Worm (Caenorhabditis elegans) whole organism, L4 larva: Measurements from ENCODE around the gene F15E6.4.

ENCODE experiments used
- aha-1 ChIP-seq: fragments of 150-350 bp; peaks from one replicate; lab custom pipeline; 2014; ENCODE audit warnings: missing biosample characterization, missing genetic modification characterization
- daf-16 ChIP-seq, 3 experiments: sonication (generic microtip); optimal IDR thresholded peaks; 2 replicates each; lab custom pipeline; 2016 to 2017; ENCODE audit warnings: missing genetic modification characterization in 3 of 3, missing genetic modification reagents in 3 of 3, mild to moderate bottlenecking in 2 of 3, missing compliant biosample characterization in 2 of 3, missing biosample characterization in 1 of 3, moderate library complexity in 1 of 3
- dpl-1 ChIP-seq: fragments of 150-350 bp; optimal IDR thresholded peaks from 2 replicates; lab custom pipeline; 2014; ENCODE audit warnings: missing biosample characterization, missing genetic modification reagents, missing genetic modification characterization
- dve-1 ChIP-seq: sonication (generic microtip); optimal IDR thresholded peaks from 2 replicates; lab custom pipeline; 2017; ENCODE audit warnings: antibody characterized with exemption, mild to moderate bottlenecking, missing genetic modification characterization, missing compliant biosample characterization; ENCODE audit not compliant: insufficient read depth
- hif-1 ChIP-seq, 2 experiments: sonication (generic microtip); optimal IDR thresholded peaks; 2 replicates each; lab custom pipeline; 2016 to 2017; ENCODE audit warnings: missing compliant biosample characterization in 2 of 2, missing genetic modification characterization in 2 of 2, missing genetic modification reagents in 2 of 2, missing genotype in 2 of 2, mild to moderate bottlenecking in 1 of 2
- jun-1 ChIP-seq: fragments of 150-350 bp; optimal IDR thresholded peaks from 2 replicates; lab custom pipeline; 2014; ENCODE audit warnings: missing biosample characterization, missing genetic modification reagents, missing genetic modification characterization
- lir-3 ChIP-seq: sonication (generic microtip); optimal IDR thresholded peaks from 2 replicates; lab custom pipeline; 2016; ENCODE audit warnings: mild to moderate bottlenecking, missing genetic modification characterization, missing compliant biosample characterization
- nhr-11 ChIP-seq: fragments of 150-350 bp; optimal IDR thresholded peaks from 2 replicates; lab custom pipeline; 2014; ENCODE audit warnings: missing biosample characterization, missing genetic modification characterization
- nhr-28 ChIP-seq: fragments of 150-350 bp; optimal IDR thresholded peaks from 2 replicates; lab custom pipeline; 2014; ENCODE audit warnings: missing biosample characterization, missing genetic modification characterization
- nhr-48 ChIP-seq: sonication (generic microtip); optimal IDR thresholded peaks from 2 replicates; lab custom pipeline; 2016; ENCODE audit warnings: mild to moderate bottlenecking, missing genetic modification characterization, missing compliant biosample characterization
- nhr-6 ChIP-seq: fragments of 150-350 bp; optimal IDR thresholded peaks from 2 replicates; lab custom pipeline; 2014; ENCODE audit warnings: missing biosample characterization, missing genetic modification characterization
- nhr-76 ChIP-seq: fragments of 150-350 bp; optimal IDR thresholded peaks from 2 replicates; lab custom pipeline; 2014; ENCODE audit warnings: missing biosample characterization, missing genetic modification characterization
- nhr-77 ChIP-seq: fragments of 150-350 bp; optimal IDR thresholded peaks from 2 replicates; lab custom pipeline; 2014; ENCODE audit warnings: missing biosample characterization, missing genetic modification characterization
- pqm-1 ChIP-seq: sonication (generic microtip); optimal IDR thresholded peaks from 2 replicates; lab custom pipeline; 2017; ENCODE audit warnings: missing biosample characterization, missing genetic modification characterization
- spr-1 ChIP-seq: sonication (generic microtip); optimal IDR thresholded peaks from 2 replicates; lab custom pipeline; 2016; ENCODE audit warnings: mild to moderate bottlenecking, missing genetic modification characterization, missing compliant biosample characterization
- tag-97 ChIP-seq: fragments of 200-800 bp; sonication (Bioruptor generic); IDR thresholded peaks from 2 replicates; pipeline ENCODE4 v1.3.6; 2022; ENCODE audit warnings: missing genetic modification characterization, missing compliant biosample characterization
- unc-62 ChIP-seq, 3 experiments: fragments of 150-350 bp in 1 of 3; sonication (generic microtip); optimal IDR thresholded peaks in 2 of 3; peaks in 1 of 3; 1 replicate in 1 of 3; 2 replicates in 2 of 3; lab custom pipeline; 2014 to 2017; ENCODE audit warnings: missing biosample characterization in 3 of 3, missing genetic modification characterization in 3 of 3, missing genetic modification reagents in 3 of 3, missing genotype in 1 of 3
- vab-7 ChIP-seq: fragments of 200-800 bp; sonication (Bioruptor generic); IDR thresholded peaks from 2 replicates; pipeline ENCODE4 v1.3.6; 2022; ENCODE audit warnings: missing genetic modification reagents, missing genetic modification characterization, missing compliant biosample characterization
- zfp-2 ChIP-seq: sonication (generic microtip); optimal IDR thresholded peaks from 2 replicates; lab custom pipeline; 2016; ENCODE audit warnings: mild to moderate bottlenecking, missing genetic modification characterization, missing compliant biosample characterization

F15E6.4 gene

DNA sequence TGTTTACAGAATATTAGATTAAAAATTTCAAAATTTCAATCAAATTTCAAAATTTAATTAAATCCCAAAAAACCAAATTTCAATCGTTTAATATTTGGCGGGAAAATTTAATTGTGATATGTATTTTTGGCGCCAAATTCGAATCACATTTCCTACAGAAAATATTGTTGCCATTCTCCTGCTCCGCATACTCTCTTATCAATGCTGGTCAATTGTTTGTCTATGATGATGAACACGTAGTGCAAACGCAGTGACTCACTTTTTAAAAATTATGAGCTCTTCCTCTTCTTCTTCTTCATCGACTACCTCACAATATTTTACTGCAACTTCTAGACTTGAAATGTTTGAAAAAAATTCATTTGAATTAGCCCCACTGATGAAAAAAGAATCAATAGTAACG is 35.2 kb downstream of the F15E6.4 start, which contains the start of gene trpl-2:
Gene trpl-2 (plus strand): TSS at position 210 of the 400 bp plus-strand sequence.
- TF ChIP-seq dpl-1 (GFP tag; lab: Kevin White, UChicago) (peak; percentile 9), daf-16 (GFP tag; optimal IDR thresholded peaks at IDR 0.05; lab: Kevin White, UChicago) (no peak), daf-16 (tag; optimal IDR thresholded peaks at IDR 0.05; lab: Kevin White, UChicago) (peak; percentile 48), pqm-1 (tag; lab: Kevin White, UChicago) (peak; percentile 33), aha-1 (tag; lab: Kevin White, UChicago) (peak; percentile 44), nhr-28 (tag; lab: Kevin White, UChicago) (peak; percentile 71), vab-7 (GFP tag; lab: Robert Waterston, UW) (no peak), nhr-11 (tag; lab: Kevin White, UChicago) (no peak), nhr-48 (tag; lab: Kevin White, UChicago) (no peak), spr-1 (tag; lab: Kevin White, UChicago) (no peak)
- TF ChIP-seq, all 104 proteins: peak for 5

ce11 chrIV:4336139-4336851 is 45.0 kb downstream of the F15E6.4 start, which contains the start of the genes W03B1.3 and oac-51:
TSS of gene W03B1.3 (minus strand) at chrIV:4336239.
TSS of gene oac-51 (plus strand) at chrIV:4336801.
- TF ChIP-seq nhr-6 (tag; lab: Kevin White, UChicago) (no peak), aha-1 (tag; lab: Kevin White, UChicago) (peak; percentile 6)

DNA sequence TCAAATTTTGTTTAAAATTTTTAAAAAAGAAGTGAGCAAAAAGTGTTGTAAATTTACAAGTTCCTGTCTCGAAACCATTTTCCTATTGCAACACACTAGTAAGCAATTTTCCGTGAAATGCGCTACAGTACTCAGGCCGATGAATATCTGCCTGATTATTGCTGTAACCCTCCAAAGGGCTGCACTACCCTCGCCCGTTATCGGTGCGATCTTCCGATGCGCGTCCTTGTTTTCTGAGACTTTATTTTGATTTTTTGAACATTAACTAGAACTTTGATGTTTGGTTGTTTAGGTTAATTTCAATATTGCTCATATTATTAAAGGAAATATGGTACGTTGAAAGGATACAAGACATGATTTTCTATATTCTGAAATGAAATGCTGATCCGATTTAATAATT is 46.9 kb downstream of the F15E6.4 start:
- no peak for TF ChIP-seq dve-1 (tag; lab: Kevin White, UChicago)
- no peak for TF ChIP-seq nhr-76
- no peak for TF ChIP-seq unc-62 (GFP tag; optimal IDR thresholded peaks at IDR 0.05 in 1 of 2; lab: Kevin White, UChicago)
- TF ChIP-seq unc-62 (tag; optimal IDR thresholded peaks at IDR 0.05; lab: Kevin White, UChicago), result no peak
- no peak for TF ChIP-seq tag-97 (GFP tag; lab: Robert Waterston, UW)
- no peak for TF ChIP-seq lir-3
- TF ChIP-seq nhr-28 (tag; lab: Kevin White, UChicago), result no peak
- no peak for TF ChIP-seq nhr-77 (tag; lab: Kevin White, UChicago)
- no peak for TF ChIP-seq zfp-2 (tag; lab: Kevin White, UChicago)
- no peak for TF ChIP-seq pqm-1 (tag; lab: Kevin White, UChicago)
- TF ChIP-seq hif-1 (tag; optimal IDR thresholded peaks at IDR 0.05; lab: Kevin White, UChicago), result no peak
- no peak for TF ChIP-seq jun-1 (tag; lab: Kevin White, UChicago)
- TF ChIP-seq, all 104 proteins: peak for 0
